Fruit fly (Drosophila melanogaster): ENCODE data around the gene CG5968.
A peak's percentile ranks its signal among the peaks of the same experiment; 100 is the strongest.

CG5968 gene

dm6 chr2L:16531507-16532134 lies 18.1 kb downstream of the CG5968 start:
- peak; percentile 11 for TF ChIP-seq rgr (GFP tag; optimal IDR thresholded peaks at IDR 0.05)
- no peak for TF ChIP-seq dl (GFP tag; optimal IDR thresholded peaks at IDR 0.05; ENCODE audit: insufficient read depth in 1 of 2, partially characterized antibody in 2 of 2)
- TF ChIP-seq OdsH (GFP tag; optimal IDR thresholded peaks at IDR 0.05) = no peak
- no peak for TF ChIP-seq fru (GFP tag; optimal IDR thresholded peaks at IDR 0.05)
- no peak for TF ChIP-seq Mio (GFP tag; optimal IDR thresholded peaks at IDR 0.05)

dm6 chr2L:16530809-16531208 lies 18.9 kb downstream of the CG5968 start:
- no peak for TF ChIP-seq lola (GFP tag; optimal IDR thresholded peaks at IDR 0.05)
- peak; percentile 31 for TF ChIP-seq Dfd (GFP tag; optimal IDR thresholded peaks at IDR 0.05)

- TF ChIP-seq Hr78 (GFP tag; optimal IDR thresholded peaks at IDR 0.05) = no peak
- TF ChIP-seq CG9705 (GFP tag; optimal IDR thresholded peaks at IDR 0.05) = no peak
- no peak for TF ChIP-seq psq (GFP tag; optimal IDR thresholded peaks at IDR 0.05)
Observed at dm6 chr2L:16530414-16530771, 19.4 kb downstream of the CG5968 start.

- TF ChIP-seq Rel (GFP tag; optimal IDR thresholded peaks at IDR 0.05) = no peak
- TF ChIP-seq Rel (tag; optimal IDR thresholded peaks at IDR 0.05) = peak; percentile 59
- no peak for TF ChIP-seq Dif (GFP tag; optimal IDR thresholded peaks at IDR 0.05; ENCODE audit: partially characterized antibody)
- TF ChIP-seq Jra (GFP tag; optimal IDR thresholded peaks at IDR 0.05) = peak; percentile 1
- TF ChIP-seq woc (GFP tag; optimal IDR thresholded peaks at IDR 0.05) = no peak
- no peak for TF ChIP-seq ey (GFP tag; optimal IDR thresholded peaks at IDR 0.05)
- TF ChIP-seq OdsH (GFP tag; optimal IDR thresholded peaks at IDR 0.05) = no peak
Observed at dm6 chr2L:16529485-16530413, 20.0 kb downstream of the CG5968 start.

- no peak for TF ChIP-seq GATAd (GFP tag; optimal IDR thresholded peaks at IDR 0.05)
- no peak for TF ChIP-seq HLH106 (tag; optimal IDR thresholded peaks at IDR 0.05)
- no peak for TF ChIP-seq Rel (GFP tag; optimal IDR thresholded peaks at IDR 0.05)
- peak; percentile 90 for TF ChIP-seq Rel (tag; optimal IDR thresholded peaks at IDR 0.05)
- peak in 1 of 2 experiments; percentile 44 for TF ChIP-seq dl (GFP tag; optimal IDR thresholded peaks at IDR 0.05; ENCODE audit: insufficient read depth in 1 of 2, partially characterized antibody in 2 of 2)
- TF ChIP-seq psq (GFP tag; optimal IDR thresholded peaks at IDR 0.05) = peak; percentile 1
- TF ChIP-seq sage (GFP tag; optimal IDR thresholded peaks at IDR 0.05) = no peak
Observed at dm6 chr2L:16528493-16528892, 21.3 kb downstream of the CG5968 start.

dm6 chr2L:16526578-16526977 lies 23.2 kb downstream of the CG5968 start:
- TF ChIP-seq fru (GFP tag; optimal IDR thresholded peaks at IDR 0.05) (peak; percentile 29), CG9705 (GFP tag; optimal IDR thresholded peaks at IDR 0.05) (peak; percentile 11), foxo (GFP tag; optimal IDR thresholded peaks at IDR 0.05) (peak in 1 of 2 experiments; percentile 52), dsf (GFP tag; optimal IDR thresholded peaks at IDR 0.05; ENCODE audit: borderline replicate concordance) (no peak), HLH106 (tag; optimal IDR thresholded peaks at IDR 0.05) (peak; percentile 57), lola (GFP tag; optimal IDR thresholded peaks at IDR 0.05) (no peak), dmrt93B (GFP tag; optimal IDR thresholded peaks at IDR 0.05) (peak; percentile 49), OdsH (GFP tag; optimal IDR thresholded peaks at IDR 0.05) (peak; percentile 12), CG32264 (GFP tag; optimal IDR thresholded peaks at IDR 0.05) (no peak), Hnf4 (GFP tag; optimal IDR thresholded peaks at IDR 0.05) (peak; percentile 50), jim (GFP tag; optimal IDR thresholded peaks at IDR 0.05) (no peak), N (GFP tag; optimal IDR thresholded peaks at IDR 0.05) (no peak), sv (GFP tag; optimal IDR thresholded peaks at IDR 0.05) (peak; percentile 22), usp (GFP tag; optimal IDR thresholded peaks at IDR 0.05) (no peak), Mio (GFP tag; optimal IDR thresholded peaks at IDR 0.05) (no peak), Sp1 (GFP tag; optimal IDR thresholded peaks at IDR 0.05) (peak; percentile 31), tai (GFP tag; optimal IDR thresholded peaks at IDR 0.05) (peak; percentile 74), psq (GFP tag; optimal IDR thresholded peaks at IDR 0.05) (no peak), ey (GFP tag; optimal IDR thresholded peaks at IDR 0.05) (peak; percentile 41), GATAd (GFP tag; optimal IDR thresholded peaks at IDR 0.05) (no peak)
